Worm (Caenorhabditis elegans): ENCODE measurements around the gene sru-7.

DNA sequence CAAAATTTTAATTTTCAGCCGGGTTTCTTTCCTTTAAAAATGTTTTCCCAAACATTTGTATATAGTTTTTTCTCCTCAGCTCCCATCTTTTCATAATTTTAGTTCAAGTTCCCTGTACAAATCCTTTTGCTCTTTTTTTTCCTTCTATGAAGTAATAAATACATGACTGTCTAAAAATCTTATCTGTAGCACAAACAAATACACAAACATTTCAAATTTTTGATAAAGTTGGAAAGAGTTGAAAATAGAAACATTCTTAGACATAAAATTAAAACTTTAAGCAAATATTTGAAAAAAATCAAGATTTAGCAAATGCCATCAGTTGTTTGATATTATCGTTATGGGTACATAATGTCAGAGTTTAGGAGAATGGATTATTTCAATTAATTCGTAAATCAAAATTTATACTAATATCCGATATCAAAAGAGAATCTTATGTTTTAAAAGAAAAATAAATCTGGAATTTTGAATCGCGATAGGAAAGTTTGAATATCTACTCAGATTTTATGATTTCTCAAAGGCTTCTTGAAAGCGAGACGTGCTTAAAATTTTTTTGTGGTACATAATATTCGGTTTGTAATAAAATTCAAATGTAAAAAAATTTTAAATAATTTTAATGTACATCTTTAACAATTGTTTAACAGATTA lies 45.8 kb downstream of the sru-7 start:
- TF ChIP-seq cog-1 (tag; optimal IDR thresholded peaks at IDR 0.05) = no peak
- TF ChIP-seq ztf-23 (GFP tag; IDR thresholded peaks at IDR 0.05) = no peak
